Worm (Caenorhabditis elegans) whole organism, L1 larva: ENCODE results near the gene osm-10.

Experiments used
- Y116A8C.19 ChIP-seq: sonication (generic microtip); optimal IDR thresholded peaks from 2 replicates; lab custom pipeline; 2016; ENCODE audit warnings: missing compliant biosample characterization, missing genetic modification characterization, borderline replicate concordance
- aha-1 ChIP-seq: fragments of 150-350 bp; optimal IDR thresholded peaks from 2 replicates; lab custom pipeline; 2014; ENCODE audit warnings: missing biosample characterization, missing genetic modification characterization
- ama-1 ChIP-seq: fragments of 150-350 bp; optimal IDR thresholded peaks from 2 replicates; lab custom pipeline; 2014
- blmp-1 ChIP-seq: fragments of 150-350 bp; optimal IDR thresholded peaks from 2 replicates; lab custom pipeline; 2014; ENCODE audit warnings: missing biosample characterization, missing genetic modification characterization
- ceh-8 ChIP-seq: fragments of 200-800 bp; sonication (Bioruptor generic); optimal IDR thresholded peaks from 2 replicates; lab custom pipeline; 2018; ENCODE audit warnings: mild to moderate bottlenecking, missing genetic modification characterization, moderate library complexity, missing compliant biosample characterization
- ceh-90 ChIP-seq: sonication (generic microtip); optimal IDR thresholded peaks from 2 replicates; lab custom pipeline; 2016; ENCODE audit warnings: missing genetic modification characterization, missing compliant biosample characterization
- dpl-1 ChIP-seq, 3 experiments: fragments of 150-350 bp in 2 of 3; sonication (generic microtip) in 1 of 3; optimal IDR thresholded peaks; 2 replicates each; lab custom pipeline; 2014 to 2017; ENCODE audit warnings: missing biosample characterization in 3 of 3, missing genetic modification characterization in 3 of 3, missing genetic modification reagents in 3 of 3
- dsc-1 ChIP-seq: sonication (generic microtip); optimal IDR thresholded peaks from 2 replicates; lab custom pipeline; 2016; ENCODE audit warnings: mild to moderate bottlenecking, missing genetic modification characterization, missing compliant biosample characterization
- egl-13 ChIP-seq: sonication (generic microtip); optimal IDR thresholded peaks from 2 replicates; lab custom pipeline; 2016; ENCODE audit warnings: missing genotype, missing genetic modification reagents, missing genetic modification characterization, missing compliant biosample characterization
- ets-5 ChIP-seq: fragments of 200-800 bp; sonication (Bioruptor generic); IDR thresholded peaks from 2 replicates; pipeline ENCODE4 v1.3.6; 2022; ENCODE audit warnings: missing genetic modification characterization, missing compliant biosample characterization
- fkh-10 ChIP-seq: sonication (generic microtip); optimal IDR thresholded peaks from 2 replicates; lab custom pipeline; 2017; ENCODE audit warnings: missing biosample characterization, missing genetic modification reagents, missing genetic modification characterization
- fkh-4 ChIP-seq: sonication (generic microtip); optimal IDR thresholded peaks from 2 replicates; lab custom pipeline; 2016; ENCODE audit warnings: missing compliant biosample characterization, missing genetic modification characterization, borderline replicate concordance
- fos-1 ChIP-seq: fragments of 150-350 bp; optimal IDR thresholded peaks from 2 replicates; lab custom pipeline; 2014; ENCODE audit warnings: missing biosample characterization, missing genetic modification characterization
- hlh-17 ChIP-seq: fragments of 200-800 bp; sonication (Bioruptor generic); optimal IDR thresholded peaks from 2 replicates; lab custom pipeline; 2018; ENCODE audit warnings: missing genetic modification characterization, mild to moderate bottlenecking, missing compliant biosample characterization, moderate library complexity, borderline replicate concordance
- hpl-2 ChIP-seq: fragments of 150-350 bp; optimal IDR thresholded peaks from 2 replicates; lab custom pipeline; 2014; ENCODE audit warnings: missing biosample characterization, missing genetic modification reagents, missing genetic modification characterization
- isw-1 ChIP-seq: fragments of 200-800 bp; sonication (Bioruptor generic); IDR thresholded peaks from 2 replicates; pipeline ENCODE4 v1.3.6; 2022; ENCODE audit warnings: missing genetic modification characterization, missing compliant biosample characterization
- lin-14 ChIP-seq: fragments of 200-800 bp; sonication (Bioruptor generic); optimal IDR thresholded peaks from 2 replicates; lab custom pipeline; 2018; ENCODE audit warnings: mild to moderate bottlenecking, missing genetic modification characterization, moderate library complexity, missing compliant biosample characterization
- lin-35 ChIP-seq, 2 experiments: fragments of 150-350 bp; optimal IDR thresholded peaks; 2 replicates each; lab custom pipeline; 2014; ENCODE audit warnings: missing biosample characterization in 2 of 2, missing genetic modification characterization in 2 of 2, missing genetic modification reagents in 2 of 2
- lir-3 ChIP-seq: sonication (generic microtip); optimal IDR thresholded peaks from 2 replicates; lab custom pipeline; 2016; ENCODE audit warnings: mild to moderate bottlenecking, missing genetic modification characterization, moderate library complexity, missing compliant biosample characterization; ENCODE audit not compliant: poor library complexity
- mdl-1 ChIP-seq, 2 experiments: fragments of 150-350 bp; optimal IDR thresholded peaks; 2 replicates each; lab custom pipeline; 2014 to 2017; ENCODE audit warnings: missing biosample characterization in 2 of 2, missing genetic modification characterization in 2 of 2, inconsistent platforms in 1 of 2
- mep-1 ChIP-seq: fragments of 150-350 bp; optimal IDR thresholded peaks from 2 replicates; lab custom pipeline; 2014; ENCODE audit warnings: missing biosample characterization, missing genetic modification characterization
- nhr-11 ChIP-seq: fragments of 150-350 bp; optimal IDR thresholded peaks from 2 replicates; lab custom pipeline; 2014; ENCODE audit warnings: missing biosample characterization, missing genetic modification characterization
- nhr-237 ChIP-seq: fragments of 150-350 bp; optimal IDR thresholded peaks from 2 replicates; lab custom pipeline; 2014; ENCODE audit warnings: missing biosample characterization, missing genetic modification characterization
- nhr-28 ChIP-seq: fragments of 150-350 bp; optimal IDR thresholded peaks from 2 replicates; lab custom pipeline; 2014; ENCODE audit warnings: missing biosample characterization, missing genetic modification characterization
- nhr-47 ChIP-seq: sonication (generic microtip); optimal IDR thresholded peaks from 2 replicates; lab custom pipeline; 2016; ENCODE audit warnings: mild to moderate bottlenecking, missing genetic modification characterization, moderate library complexity, missing compliant biosample characterization
- nhr-71 ChIP-seq: sonication (generic microtip); optimal IDR thresholded peaks from 2 replicates; lab custom pipeline; 2016; ENCODE audit warnings: mild to moderate bottlenecking, missing genetic modification characterization, moderate library complexity, missing compliant biosample characterization
- nhr-76 ChIP-seq: sonication (generic microtip); optimal IDR thresholded peaks from 2 replicates; lab custom pipeline; 2017; ENCODE audit warnings: missing biosample characterization, missing genetic modification characterization
- nhr-85 ChIP-seq: sonication (generic microtip); peaks from one replicate; lab custom pipeline; 2016; ENCODE audit warnings: missing genetic modification characterization, inconsistent platforms, missing compliant biosample characterization
- nhr-90 ChIP-seq: sonication (generic microtip); optimal IDR thresholded peaks from 2 replicates; lab custom pipeline; 2016; ENCODE audit warnings: mild to moderate bottlenecking, missing genetic modification characterization, missing compliant biosample characterization; ENCODE audit not compliant: poor library complexity
- pag-3 ChIP-seq: sonication (generic microtip); optimal IDR thresholded peaks from 2 replicates; lab custom pipeline; 2017; ENCODE audit warnings: missing genetic modification characterization, mild to moderate bottlenecking, missing compliant biosample characterization, antibody characterized with exemption, borderline replicate concordance; ENCODE audit not compliant: insufficient read depth
- pax-3 ChIP-seq: fragments of 200-800 bp; sonication (Bioruptor generic); optimal IDR thresholded peaks from 2 replicates; lab custom pipeline; 2018; ENCODE audit warnings: mild to moderate bottlenecking, missing genetic modification characterization, moderate library complexity, missing compliant biosample characterization
- pqm-1 ChIP-seq: sonication (generic microtip); optimal IDR thresholded peaks from 3 replicates; lab custom pipeline; 2017; ENCODE audit warnings: missing biosample characterization, missing genetic modification characterization
- rnt-1 ChIP-seq: sonication (generic microtip); optimal IDR thresholded peaks from 2 replicates; lab custom pipeline; 2016; ENCODE audit warnings: mild to moderate bottlenecking, missing genetic modification characterization, moderate library complexity, missing compliant biosample characterization
- sox-4 ChIP-seq: sonication (generic microtip); optimal IDR thresholded peaks from 2 replicates; lab custom pipeline; 2016; ENCODE audit warnings: missing genetic modification characterization, missing compliant biosample characterization
- sup-37 ChIP-seq: fragments of 200-800 bp; sonication (Bioruptor generic); optimal IDR thresholded peaks from 2 replicates; lab custom pipeline; 2018; ENCODE audit warnings: mild to moderate bottlenecking, missing genetic modification characterization, missing compliant biosample characterization
- tlp-1 ChIP-seq: fragments of 150-350 bp; optimal IDR thresholded peaks from 2 replicates; lab custom pipeline; 2014; ENCODE audit warnings: missing biosample characterization, missing genetic modification characterization
- unc-30 ChIP-seq: sonication (generic microtip); optimal IDR thresholded peaks from 2 replicates; lab custom pipeline; 2017; ENCODE audit warnings: missing biosample characterization, missing genetic modification characterization
- unc-62 ChIP-seq: fragments of 150-350 bp; optimal IDR thresholded peaks from 2 replicates; lab custom pipeline; 2014; ENCODE audit warnings: missing biosample characterization, missing genetic modification reagents, missing genetic modification characterization
- unc-86 ChIP-seq: sonication (generic microtip); optimal IDR thresholded peaks from 2 replicates; lab custom pipeline; 2016; ENCODE audit warnings: missing genetic modification characterization, missing compliant biosample characterization
- unc-98 ChIP-seq: fragments of 200-800 bp; sonication (Bioruptor generic); IDR thresholded peaks from 2 replicates; pipeline ENCODE4 v1.3.6; 2022; ENCODE audit warnings: missing genetic modification characterization, missing compliant biosample characterization
- vab-15 ChIP-seq: sonication (generic microtip); optimal IDR thresholded peaks from 2 replicates; lab custom pipeline; 2017; ENCODE audit warnings: missing genotype, mild to moderate bottlenecking, missing genetic modification characterization, missing compliant biosample characterization
- zip-4 ChIP-seq: fragments of 200-800 bp; sonication (Bioruptor generic); optimal IDR thresholded peaks from 2 replicates; lab custom pipeline; 2018; ENCODE audit warnings: mild to moderate bottlenecking, missing genetic modification characterization, moderate library complexity, missing compliant biosample characterization
- ztf-11 ChIP-seq, 2 experiments: sonication (generic microtip); optimal IDR thresholded peaks; 2 replicates each; lab custom pipeline; 2016 to 2017; ENCODE audit warnings: missing genetic modification characterization in 2 of 2, missing biosample characterization in 1 of 2, missing compliant biosample characterization in 1 of 2
- ztf-4 ChIP-seq: fragments of 150-350 bp; optimal IDR thresholded peaks from 2 replicates; lab custom pipeline; 2014; ENCODE audit warnings: missing biosample characterization, missing genetic modification characterization

osm-10 gene

ce11 chrIII:7277228-7277627 is 34.1 kb downstream of the osm-10 start, which contains the start of the genes spot-1 and B0361.11 (continued):
- TF ChIP-seq vab-15 (tag; lab: Kevin White, UChicago) (no peak), sup-37 (no peak), nhr-76 (tag; lab: Kevin White, UChicago) (no peak), unc-86 (peak; percentile 31), fos-1 (tag; lab: Kevin White, UChicago) (peak; percentile 18), nhr-85 (peak; percentile 83), lin-14 (GFP tag; lab: Kevin White, UChicago) (peak; percentile 62), zip-4 (no peak), pax-3 (tag; lab: Kevin White, UChicago) (no peak), egl-13 (tag; lab: Kevin White, UChicago) (peak; percentile 22), nhr-47 (peak; percentile 77), lir-3 (tag; lab: Kevin White, UChicago) (peak; percentile 41), mep-1 (tag; lab: Kevin White, UChicago) (peak; percentile 55), ets-5 (GFP tag; lab: Robert Waterston, UW) (no peak), ama-1 (lab: Kevin White, UChicago) (no peak), rnt-1 (tag; lab: Kevin White, UChicago) (peak; percentile 76), tlp-1 (tag; lab: Kevin White, UChicago) (no peak), nhr-237 (tag; lab: Kevin White, UChicago) (no peak), dpl-1 (GFP tag; optimal IDR thresholded peaks at IDR 0.05; lab: Kevin White, UChicago) (peak; percentile 93 to 97 (median 97)), nhr-71 (peak; percentile 79), mdl-1 (tag; optimal IDR thresholded peaks at IDR 0.05; lab: Kevin White, UChicago) (peak in 1 of 2 experiments; percentile 11), nhr-28 (no peak), unc-30 (tag; lab: Kevin White, UChicago) (no peak), ztf-11 (tag; optimal IDR thresholded peaks at IDR 0.05; lab: Kevin White, UChicago) (no peak), ceh-90 (no peak), fkh-10 (GFP tag; lab: Kevin White, UChicago) (no peak), lin-35 (GFP tag; optimal IDR thresholded peaks at IDR 0.05; lab: Kevin White, UChicago) (peak; percentile 96 to 99), unc-62 (GFP tag; lab: Kevin White, UChicago) (no peak), pag-3 (tag; lab: Kevin White, UChicago) (no peak), unc-98 (no peak), blmp-1 (tag; lab: Kevin White, UChicago) (peak; percentile 55), ztf-4 (tag; lab: Kevin White, UChicago) (no peak), hpl-2 (GFP tag; lab: Kevin White, UChicago) (no peak), dsc-1 (peak; percentile 67), Y116A8C.19 (tag; lab: Kevin White, UChicago) (no peak), isw-1 (peak; percentile 58), sox-4 (tag; lab: Kevin White, UChicago) (peak; percentile 0), nhr-90 (tag; lab: Kevin White, UChicago) (peak; percentile 52), aha-1 (no peak), hlh-17 (GFP tag; lab: Kevin White, UChicago) (no peak), nhr-11 (tag; lab: Kevin White, UChicago) (no peak), fkh-4 (tag; lab: Kevin White, UChicago) (no peak), ceh-8 (GFP tag; lab: Kevin White, UChicago) (no peak), pqm-1 (no peak)
- TF ChIP-seq, all 84 proteins: peak for 41
